Worm (Caenorhabditis elegans): ENCODE data around the gene dep-1.

DNA sequence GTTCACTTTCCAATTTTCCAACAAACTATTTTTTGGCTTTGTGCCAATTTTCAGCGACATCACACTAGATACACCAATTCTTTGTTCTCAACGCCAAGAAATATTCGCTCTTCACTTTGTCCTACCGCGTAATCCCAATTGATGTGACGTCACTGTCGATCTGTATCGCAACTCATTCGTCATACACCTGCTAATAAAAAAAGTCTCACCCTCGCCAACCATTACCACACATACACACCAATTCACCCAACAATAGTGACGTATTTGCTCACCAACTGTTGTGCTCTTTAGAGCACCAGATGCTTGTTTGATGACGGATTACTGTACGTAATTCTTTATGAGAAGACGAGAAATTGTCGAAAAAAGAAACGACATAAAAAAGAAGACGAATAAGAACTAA lies 43.8 kb upstream of the dep-1 start:
- TF ChIP-seq dao-5 (tag; optimal IDR thresholded peaks at IDR 0.05) (no peak), him-1 (tag; optimal IDR thresholded peaks at IDR 0.05) (no peak), W03F9.2 (tag; optimal IDR thresholded peaks at IDR 0.05) (no peak)

All from whole organism, L4/young adult.